Worm (Caenorhabditis elegans) whole organism, L1 larva: ENCODE data around the gene K02E7.4.

Source experiments
- dpl-1 ChIP-seq, 3 experiments: fragments of 150-350 bp in 2 of 3; sonication (generic microtip) in 1 of 3; optimal IDR thresholded peaks; 2 replicates each; lab custom pipeline; 2014 to 2017; ENCODE audit warnings: missing biosample characterization in 3 of 3, missing genetic modification characterization in 3 of 3, missing genetic modification reagents in 3 of 3
- fkh-8 ChIP-seq: sonication (generic microtip); optimal IDR thresholded peaks from 2 replicates; lab custom pipeline; 2016; ENCODE audit warnings: mild to moderate bottlenecking, missing genetic modification characterization, missing compliant biosample characterization
- hlh-4 ChIP-seq: sonication (generic microtip); optimal IDR thresholded peaks from 2 replicates; lab custom pipeline; 2016; ENCODE audit warnings: mild to moderate bottlenecking, missing genetic modification characterization, missing compliant biosample characterization
- jun-1 ChIP-seq: fragments of 150-350 bp; optimal IDR thresholded peaks from 2 replicates; lab custom pipeline; 2014; ENCODE audit warnings: missing biosample characterization, missing genetic modification reagents, missing genetic modification characterization
- lin-15B ChIP-seq: fragments of 150-350 bp; sonication (generic microtip); optimal IDR thresholded peaks from 3 replicates; lab custom pipeline; 2014; ENCODE audit warnings: missing biosample characterization, missing genetic modification characterization
- nhr-237 ChIP-seq: fragments of 150-350 bp; optimal IDR thresholded peaks from 2 replicates; lab custom pipeline; 2014; ENCODE audit warnings: missing biosample characterization, missing genetic modification characterization

DNA sequence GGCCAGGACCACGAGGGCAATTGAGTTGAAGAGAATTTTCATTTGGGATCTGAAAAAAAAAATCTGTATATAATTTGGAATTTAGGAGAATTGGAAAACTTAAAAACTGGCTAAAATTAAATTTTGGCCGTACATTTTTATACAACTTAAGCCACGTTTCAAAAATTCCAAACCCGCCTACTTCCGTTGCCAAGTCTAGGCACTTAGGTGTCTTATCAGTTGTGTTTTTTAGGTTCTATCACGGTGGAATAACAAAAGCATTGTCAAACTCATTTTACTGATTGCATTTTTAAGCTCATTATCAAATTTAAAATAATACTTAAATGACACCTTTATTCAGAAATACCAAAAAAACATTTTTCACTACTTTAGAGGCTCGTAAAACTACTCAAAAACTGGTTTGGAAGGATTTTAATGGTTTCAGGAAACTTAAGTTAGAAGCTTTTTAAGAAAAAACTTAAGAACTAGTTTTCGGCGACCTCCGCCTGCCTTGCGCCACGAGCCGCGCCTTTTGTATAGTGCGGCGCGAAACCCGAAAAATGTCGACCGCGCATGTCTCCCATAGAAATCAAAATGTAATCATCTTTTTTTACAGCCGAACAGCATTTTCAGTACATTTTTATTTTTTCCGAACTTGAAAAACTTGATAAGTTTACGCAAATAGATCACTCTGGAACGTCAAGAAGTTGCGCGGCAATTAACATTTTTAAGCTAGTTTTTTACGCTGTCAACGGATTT lies 46.0 kb downstream of the K02E7.4 start, which contains the start of gene lips-13:
- TF ChIP-seq nhr-237 (no peak), fkh-8 (tag; lab: Kevin White, UChicago) (no peak), dpl-1 (GFP tag; optimal IDR thresholded peaks at IDR 0.05; lab: Kevin White, UChicago) (no peak), lin-15B (tag; lab: Kevin White, UChicago) (no peak), hlh-4 (tag; lab: Kevin White, UChicago) (no peak), jun-1 (tag; lab: Kevin White, UChicago) (no peak)
